Fruit fly (Drosophila melanogaster): ENCODE results near the gene ana1.

The ana1 gene

dm6 chr3R:24548216-24548615, 17.8 kb downstream of the ana1 start:
- no peak for TF ChIP-seq noc (tag; optimal IDR thresholded peaks at IDR 0.05)

- TF ChIP-seq noc (tag; optimal IDR thresholded peaks at IDR 0.05) = no peak
Observed at dm6 chr3R:24548832-24549231, 18.5 kb downstream of the ana1 start.

DNA sequence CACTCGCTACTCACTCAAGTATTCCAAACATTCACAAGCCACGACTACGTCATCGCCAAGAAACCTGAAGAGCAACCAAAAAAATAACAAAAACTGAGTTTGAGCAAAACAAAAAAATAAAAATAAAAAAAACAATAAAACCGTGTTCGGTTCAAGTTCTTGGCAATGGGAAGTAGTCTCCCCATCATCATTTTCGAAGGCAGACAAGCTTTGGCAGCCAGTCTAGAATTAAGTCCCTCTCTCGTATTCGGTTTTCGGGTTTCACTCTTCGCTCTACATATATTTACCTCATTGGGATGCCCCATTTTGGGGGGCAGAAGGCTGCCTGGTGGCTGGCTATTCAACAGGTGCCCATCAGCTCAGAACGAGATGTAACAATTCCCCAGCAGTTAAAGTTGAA, 19.5 kb downstream of the ana1 start:
- TF ChIP-seq noc (tag; optimal IDR thresholded peaks at IDR 0.05) = no peak

- TF ChIP-seq noc (tag; optimal IDR thresholded peaks at IDR 0.05) = no peak
Observed at dm6 chr3R:24550802-24551391, 20.5 kb downstream of the ana1 start.

- no peak for TF ChIP-seq noc (tag; optimal IDR thresholded peaks at IDR 0.05)
Observed at dm6 chr3R:24555150-24555549, 24.8 kb downstream of the ana1 start.

DNA sequence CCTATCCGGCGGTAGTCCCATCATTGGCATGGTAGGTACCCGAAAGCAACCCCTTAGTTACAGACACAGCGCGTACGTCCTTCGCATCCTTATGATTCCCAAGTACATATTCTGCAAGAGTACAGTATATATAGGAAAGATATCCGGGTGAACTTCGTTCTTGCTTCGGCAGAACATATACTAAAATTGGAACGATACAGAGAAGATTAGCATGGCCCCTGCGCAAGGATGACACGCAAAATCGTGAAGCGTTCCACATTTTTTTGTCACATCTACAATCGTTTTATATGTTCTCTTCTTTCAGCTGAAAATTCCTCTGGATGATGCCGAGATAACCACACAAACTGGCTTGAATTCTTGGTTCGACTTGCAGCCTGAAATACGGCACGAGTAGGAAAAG, 25.6 kb downstream of the ana1 start:
- TF ChIP-seq noc (tag; optimal IDR thresholded peaks at IDR 0.05) = no peak

DNA sequence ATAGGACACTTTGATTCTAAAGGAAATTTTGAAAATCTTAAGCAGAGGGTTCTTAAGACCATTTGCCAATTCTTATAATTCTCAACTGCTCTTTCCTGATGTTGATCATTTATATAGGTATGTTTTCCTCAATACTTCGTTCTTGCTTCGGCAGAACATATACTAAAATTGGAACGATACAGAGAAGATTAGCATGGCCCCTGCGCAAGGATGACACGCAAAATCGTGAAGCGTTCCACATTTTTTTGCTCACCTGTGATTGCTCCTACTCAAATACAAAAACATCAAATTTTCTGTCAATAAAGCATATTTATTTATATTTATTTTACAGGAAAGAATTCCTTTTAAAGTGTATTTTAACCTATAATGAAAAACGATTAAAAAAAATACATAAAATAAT, 26.2 kb downstream of the ana1 start:
- no peak for TF ChIP-seq noc (tag; optimal IDR thresholded peaks at IDR 0.05)

DNA sequence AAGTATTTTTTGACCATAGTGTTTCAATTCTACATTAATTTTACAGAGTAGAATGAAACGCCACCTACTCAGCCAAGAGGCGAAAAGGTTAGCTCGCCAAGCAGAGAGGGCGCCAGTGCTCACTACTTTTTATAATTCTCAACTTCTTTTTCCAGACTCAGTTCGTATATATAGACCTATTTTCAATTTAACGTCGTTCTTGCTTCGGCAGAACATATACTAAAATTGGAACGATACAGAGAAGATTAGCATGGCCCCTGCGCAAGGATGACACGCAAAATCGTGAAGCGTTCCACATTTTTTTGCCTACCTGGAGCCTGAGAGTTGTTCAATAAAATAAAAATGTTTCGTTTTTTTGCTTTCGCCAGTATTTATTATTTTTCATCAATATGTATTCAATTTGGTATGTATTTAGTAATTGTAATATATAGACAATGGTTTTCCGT, 26.7 kb downstream of the ana1 start:
- TF ChIP-seq noc (tag; optimal IDR thresholded peaks at IDR 0.05) = no peak

dm6 chr3R:24562323-24563025, 32.1 kb downstream of the ana1 start:
- TF ChIP-seq noc (tag; optimal IDR thresholded peaks at IDR 0.05) = no peak

dm6 chr3R:24563039-24563825, 32.9 kb downstream of the ana1 start:
- TF ChIP-seq noc (tag; optimal IDR thresholded peaks at IDR 0.05) = peak; percentile 39

DNA sequence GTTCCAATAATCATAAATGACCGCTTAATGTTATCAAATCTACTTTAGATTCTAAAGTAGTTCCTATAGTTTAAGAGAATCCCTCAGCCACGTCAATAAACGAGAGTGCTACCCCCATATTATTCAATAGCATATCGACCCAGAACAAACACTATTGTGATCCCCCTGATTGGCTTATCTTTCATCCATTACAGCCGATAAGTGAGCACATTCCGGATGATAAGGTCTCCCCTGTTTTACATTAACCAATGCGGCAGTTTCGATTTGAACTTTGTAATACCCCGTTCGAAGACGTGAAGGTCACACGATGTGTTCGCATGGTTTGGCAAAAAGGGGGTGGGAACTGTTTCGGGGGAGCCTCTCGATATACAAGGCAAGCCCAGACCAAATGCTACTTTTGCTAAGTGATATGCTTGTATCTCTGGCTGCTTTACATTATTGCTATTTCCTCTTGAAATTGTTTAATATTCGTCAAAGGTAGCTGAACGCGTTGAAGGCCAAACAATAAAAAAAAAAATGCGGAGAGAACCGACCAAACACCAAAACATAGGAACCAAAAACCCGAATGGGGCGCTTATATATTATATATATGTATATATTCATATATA, 33.9 kb downstream of the ana1 start:
- no peak for TF ChIP-seq noc (tag; optimal IDR thresholded peaks at IDR 0.05)

- peak; percentile 28 for TF ChIP-seq noc (tag; optimal IDR thresholded peaks at IDR 0.05)
Observed at dm6 chr3R:24564799-24565344, 34.5 kb downstream of the ana1 start.

dm6 chr3R:24565748-24566239, 35.4 kb downstream of the ana1 start:
- peak; percentile 83 for TF ChIP-seq noc (tag; optimal IDR thresholded peaks at IDR 0.05)

DNA sequence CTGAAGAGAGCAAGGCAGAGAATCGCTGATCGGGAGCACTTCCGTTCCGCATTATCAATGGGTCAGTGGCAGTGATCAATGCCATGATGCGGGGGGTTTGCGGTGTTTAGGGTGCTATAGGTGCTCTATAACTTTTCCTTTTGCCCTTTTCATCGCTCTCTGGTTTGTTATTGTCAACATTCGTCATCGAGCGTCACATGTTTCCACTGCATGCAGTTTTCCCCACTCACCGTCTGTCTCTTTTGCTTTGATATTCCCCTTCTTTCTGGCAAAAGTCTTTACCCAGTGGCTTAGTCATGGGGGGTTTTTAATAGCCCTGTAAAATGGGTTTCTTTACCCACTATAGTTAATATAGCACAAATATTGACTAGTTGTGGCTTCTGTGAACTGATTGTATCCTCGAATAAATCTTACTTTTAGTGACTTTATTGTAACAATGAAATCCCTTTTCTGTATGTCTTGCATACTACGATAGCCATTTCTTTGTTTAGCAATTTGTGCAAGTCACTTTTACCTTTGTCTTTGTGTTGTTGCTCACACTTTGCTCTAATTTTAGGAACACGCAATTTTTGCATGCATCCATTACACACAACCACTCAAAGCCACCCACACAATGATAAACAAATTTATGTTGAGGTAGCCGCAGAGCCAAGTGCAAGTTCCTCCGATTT, 36.5 kb downstream of the ana1 start:
- TF ChIP-seq noc (tag; optimal IDR thresholded peaks at IDR 0.05) = no peak

dm6 chr3R:24567427-24567771, 37.0 kb downstream of the ana1 start:
- peak; percentile 82 for TF ChIP-seq noc (tag; optimal IDR thresholded peaks at IDR 0.05)
